Fruit fly (Drosophila melanogaster): ENCODE measurements around the gene Samuel.

The Samuel gene

DNA sequence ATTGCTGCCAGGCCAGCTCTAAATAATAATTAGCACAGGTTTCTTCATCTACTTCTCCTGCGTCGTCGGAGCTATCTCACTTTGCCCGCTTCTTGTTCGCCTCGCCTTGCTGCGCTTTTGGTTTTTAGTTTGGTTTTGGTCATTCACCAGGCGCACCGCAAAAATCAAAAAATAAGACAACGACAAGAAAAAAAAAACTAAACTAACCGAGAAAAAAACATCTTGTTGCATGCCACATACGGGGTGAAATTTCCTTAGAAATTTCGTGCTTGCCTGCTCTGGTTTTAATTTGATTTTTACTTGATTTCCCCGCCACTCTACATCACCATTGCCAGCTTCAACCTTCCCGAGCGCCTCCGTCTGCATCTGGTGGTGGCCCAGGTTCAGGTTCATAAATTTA is 25.0 kb downstream of the Samuel start:
- TF ChIP-seq psq (optimal IDR thresholded peaks at IDR 0.05) (no peak), CG8478 (optimal IDR thresholded peaks at IDR 0.05) (no peak), pan (optimal IDR thresholded peaks at IDR 0.05) (no peak), EcR (GFP tag; optimal IDR thresholded peaks at IDR 0.05) (no peak), usp (GFP tag; optimal IDR thresholded peaks at IDR 0.05) (no peak), Dll (optimal IDR thresholded peaks at IDR 0.05) (no peak)

DNA sequence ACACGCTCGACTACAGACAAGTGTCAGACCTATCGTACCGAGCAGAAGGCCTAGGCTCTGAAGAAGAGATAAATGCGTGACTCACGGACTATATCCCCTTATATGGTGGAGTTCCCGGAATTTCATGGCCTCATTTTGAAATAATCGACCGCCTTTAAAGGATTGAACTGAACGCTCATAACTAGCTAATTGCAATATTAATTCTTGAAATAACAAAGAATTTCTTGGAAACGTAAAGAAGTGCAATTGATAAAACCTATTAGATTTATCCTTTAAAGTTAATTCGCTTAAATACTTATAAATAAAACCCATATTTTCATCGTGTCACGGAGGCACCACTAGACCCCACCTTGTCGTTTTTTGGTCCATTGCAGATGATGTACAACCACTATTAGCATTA is 25.7 kb downstream of the Samuel start:
- no peak for TF ChIP-seq CG8478 (optimal IDR thresholded peaks at IDR 0.05)
- TF ChIP-seq EcR (GFP tag; optimal IDR thresholded peaks at IDR 0.05) = no peak
- TF ChIP-seq Dll (optimal IDR thresholded peaks at IDR 0.05) = no peak
- no peak for TF ChIP-seq pan (optimal IDR thresholded peaks at IDR 0.05)
- TF ChIP-seq usp (GFP tag; optimal IDR thresholded peaks at IDR 0.05) = no peak
- TF ChIP-seq psq (optimal IDR thresholded peaks at IDR 0.05) = no peak

DNA sequence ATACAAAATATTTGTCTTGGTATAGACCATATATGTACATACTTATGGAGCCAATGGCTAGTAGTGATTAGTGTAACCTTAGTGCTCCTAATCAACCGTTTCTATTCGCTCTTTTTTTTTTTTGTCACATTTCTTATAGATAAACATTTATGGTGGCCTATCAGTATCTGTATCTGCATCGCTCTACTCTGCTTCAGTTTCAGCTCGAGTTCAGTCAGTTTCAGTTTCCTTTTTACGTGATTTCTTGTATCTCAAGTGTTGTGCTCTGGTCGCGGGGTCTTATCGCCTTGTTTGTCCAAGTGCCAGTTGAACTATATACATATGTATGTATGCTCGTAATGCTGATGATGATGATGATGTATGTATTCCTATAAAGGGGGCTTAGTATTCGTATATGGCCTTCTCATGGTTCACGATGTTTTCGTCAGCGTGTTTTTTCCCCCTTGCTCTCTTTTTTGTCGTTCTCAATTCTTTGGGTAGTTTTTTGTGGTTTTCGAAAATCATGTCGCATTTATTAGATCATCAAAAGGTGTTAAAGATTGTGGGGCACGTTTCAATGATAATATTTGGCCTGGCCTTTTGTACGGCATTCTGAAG is 27.2 kb downstream of the Samuel start:
- TF ChIP-seq CG8478 (optimal IDR thresholded peaks at IDR 0.05) (no peak), usp (GFP tag; optimal IDR thresholded peaks at IDR 0.05) (no peak), EcR (GFP tag; optimal IDR thresholded peaks at IDR 0.05) (no peak), Dll (optimal IDR thresholded peaks at IDR 0.05) (no peak), psq (optimal IDR thresholded peaks at IDR 0.05) (no peak), pan (optimal IDR thresholded peaks at IDR 0.05) (no peak)

DNA sequence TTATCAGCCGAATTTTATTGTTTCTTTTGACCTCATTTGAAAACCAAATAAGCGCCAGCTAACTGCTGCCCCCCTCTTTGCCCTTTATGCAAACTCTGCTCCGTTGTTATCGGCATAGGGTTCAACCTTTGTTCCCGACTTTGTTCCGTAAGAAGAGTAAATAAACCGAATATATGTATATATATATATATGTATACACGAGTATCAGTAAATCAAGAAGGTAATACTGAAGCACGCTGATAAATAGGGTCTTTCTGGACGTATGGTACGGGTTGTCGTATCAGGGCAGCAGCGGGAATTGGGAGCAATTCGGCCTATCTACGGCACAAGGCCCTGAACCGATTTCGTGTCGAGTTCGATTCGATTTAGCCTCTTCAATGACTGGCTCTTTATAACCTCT is 27.9 kb downstream of the Samuel start:
- no peak for TF ChIP-seq usp (GFP tag; optimal IDR thresholded peaks at IDR 0.05)

DNA sequence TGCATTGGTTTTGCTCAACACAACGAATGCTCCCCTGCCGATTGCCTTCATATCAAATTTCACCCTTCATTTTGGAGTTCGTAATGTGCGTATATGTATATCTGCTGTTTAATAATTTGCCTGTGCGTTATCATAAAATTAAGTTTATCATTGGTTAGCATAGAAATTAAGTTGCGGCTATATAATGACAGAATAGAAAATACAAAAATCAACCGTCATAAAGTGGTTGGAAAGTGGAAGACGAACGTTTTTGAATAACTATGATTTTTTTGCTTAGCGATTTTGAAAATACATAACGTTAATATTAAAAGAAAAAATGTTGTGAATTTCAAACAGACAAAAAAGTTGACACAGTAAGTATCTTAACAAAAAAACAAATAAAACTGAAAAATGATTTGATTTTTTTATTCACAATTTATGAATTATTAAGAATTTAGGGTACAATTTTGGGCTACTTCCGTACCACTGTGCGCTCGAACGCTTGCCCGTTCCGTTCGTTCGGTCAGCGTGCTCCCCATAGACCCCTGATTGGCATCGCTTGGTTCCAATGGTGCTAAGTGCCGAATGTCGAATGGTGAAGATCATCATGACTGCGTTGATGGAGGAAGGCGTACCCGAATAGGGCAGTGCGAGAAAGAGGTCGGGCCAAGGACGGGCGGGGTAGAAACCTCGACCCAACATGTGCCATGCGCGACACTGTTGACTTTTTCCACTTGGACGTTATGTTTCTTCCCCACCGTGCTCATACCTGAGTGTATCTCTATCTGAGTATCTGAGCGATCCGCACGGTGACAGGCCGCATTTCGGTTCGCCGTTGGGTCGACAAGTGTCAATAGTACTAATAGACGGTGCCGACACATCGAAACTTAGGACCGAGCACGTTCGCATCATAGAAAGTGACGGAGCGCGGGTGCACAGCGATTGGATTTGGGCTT is 28.9 kb downstream of the Samuel start:
- TF ChIP-seq usp (GFP tag; optimal IDR thresholded peaks at IDR 0.05) = no peak
- TF ChIP-seq pan (optimal IDR thresholded peaks at IDR 0.05) = no peak
- no peak for TF ChIP-seq psq (optimal IDR thresholded peaks at IDR 0.05)
- TF ChIP-seq Dll (optimal IDR thresholded peaks at IDR 0.05) = no peak
- TF ChIP-seq EcR (GFP tag; optimal IDR thresholded peaks at IDR 0.05) = no peak
- TF ChIP-seq CG8478 (optimal IDR thresholded peaks at IDR 0.05) = no peak

DNA sequence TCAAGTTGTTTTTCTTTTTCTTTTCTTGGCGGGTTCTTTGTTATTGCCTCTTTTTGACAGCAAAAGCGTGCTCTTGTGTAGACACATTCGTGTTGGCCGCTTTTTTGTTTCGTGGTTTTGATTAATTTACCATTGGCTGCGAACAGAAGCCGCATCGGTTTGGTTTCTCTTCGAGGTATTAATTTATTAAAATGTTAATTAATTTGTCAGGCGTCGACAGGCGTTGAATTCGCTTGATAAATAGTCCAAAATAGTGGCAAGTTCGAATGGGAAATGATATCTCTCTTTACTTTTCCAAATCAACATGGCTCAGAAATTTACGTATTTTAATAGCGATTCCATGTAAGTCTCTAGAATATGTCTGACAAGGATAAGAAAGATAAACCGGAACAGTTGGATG is 32.3 kb downstream of the Samuel start, which contains the start of gene CG18666:
Gene CG18666 (plus strand): TSS at position 301 of the 400 bp plus-strand sequence.
- no peak for TF ChIP-seq psq (optimal IDR thresholded peaks at IDR 0.05)
- TF ChIP-seq Dll (optimal IDR thresholded peaks at IDR 0.05) = no peak
- TF ChIP-seq CG8478 (optimal IDR thresholded peaks at IDR 0.05) = no peak
- no peak for TF ChIP-seq EcR (GFP tag; optimal IDR thresholded peaks at IDR 0.05)
- TF ChIP-seq usp (GFP tag; optimal IDR thresholded peaks at IDR 0.05) = no peak
- no peak for TF ChIP-seq pan (optimal IDR thresholded peaks at IDR 0.05)

DNA sequence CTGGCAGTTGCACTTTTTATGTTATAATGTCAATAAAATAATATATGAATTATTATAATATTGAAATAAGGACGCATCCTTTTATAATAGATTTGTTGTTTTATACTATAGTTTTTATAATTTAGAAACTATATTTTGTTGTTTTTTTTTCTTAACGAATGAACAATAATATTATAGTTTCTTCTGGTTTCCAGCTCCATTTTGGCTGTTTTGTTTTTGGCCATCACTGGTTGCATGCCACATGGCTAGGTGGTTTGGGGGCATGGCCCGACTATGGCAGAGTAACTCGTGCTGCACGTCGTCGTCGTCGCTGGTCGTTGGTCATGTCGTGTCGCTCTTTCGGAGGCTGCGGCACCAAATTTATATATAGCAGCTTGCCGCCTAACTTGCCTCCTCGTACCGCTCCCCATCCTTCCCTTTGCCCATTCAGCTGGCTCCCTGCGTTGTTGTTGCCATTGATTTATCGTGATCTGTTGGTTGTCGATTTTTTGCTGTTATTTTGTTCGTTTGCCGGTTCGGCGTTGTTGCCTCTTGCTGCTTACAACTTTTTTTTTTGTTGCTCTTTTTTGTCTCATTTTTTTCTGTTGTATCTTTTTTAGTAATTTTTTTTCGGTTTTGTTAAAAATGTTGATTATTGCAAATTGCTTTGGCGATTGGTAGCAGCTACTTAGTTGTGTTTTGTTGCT is 34.4 kb downstream of the Samuel start:
- no peak for TF ChIP-seq pan (optimal IDR thresholded peaks at IDR 0.05)
- TF ChIP-seq CG8478 (optimal IDR thresholded peaks at IDR 0.05) = no peak
- no peak for TF ChIP-seq usp (GFP tag; optimal IDR thresholded peaks at IDR 0.05)
- no peak for TF ChIP-seq EcR (GFP tag; optimal IDR thresholded peaks at IDR 0.05)
- TF ChIP-seq psq (optimal IDR thresholded peaks at IDR 0.05) = no peak
- no peak for TF ChIP-seq Dll (optimal IDR thresholded peaks at IDR 0.05)

DNA sequence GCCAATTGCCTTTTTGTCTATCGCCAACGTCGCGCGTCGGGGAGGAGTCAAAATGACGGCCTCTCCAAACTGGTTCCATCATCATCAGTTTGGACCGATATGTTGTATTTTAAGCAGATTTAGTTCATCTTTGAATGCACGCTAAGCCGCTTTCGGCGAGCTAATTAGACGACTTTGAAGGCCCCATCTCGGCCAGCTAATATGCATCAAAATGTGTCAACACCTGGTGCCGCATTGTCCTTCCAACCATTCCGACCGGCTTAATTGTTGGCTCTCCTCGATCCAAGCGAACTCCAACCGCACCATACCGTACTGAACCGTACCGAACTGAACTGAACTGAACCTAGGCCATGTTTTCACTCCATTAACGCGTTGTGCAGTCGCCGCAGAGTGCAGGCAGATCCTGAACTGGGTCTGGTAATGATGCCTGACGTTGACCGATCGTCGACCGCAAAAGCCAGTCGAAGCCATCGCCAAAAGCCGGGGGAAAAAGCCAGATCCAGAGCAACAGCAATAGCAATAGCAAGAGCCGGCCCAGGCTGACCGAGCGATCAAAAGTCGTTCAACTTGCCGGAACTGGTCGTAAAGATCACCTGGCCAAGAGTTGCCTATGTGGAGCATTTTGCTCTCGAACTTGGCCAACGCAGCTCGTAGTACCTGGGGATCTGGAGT is 38.8 kb downstream of the Samuel start:
- no peak for TF ChIP-seq Dll (optimal IDR thresholded peaks at IDR 0.05)
- TF ChIP-seq psq (optimal IDR thresholded peaks at IDR 0.05) = no peak
- TF ChIP-seq EcR (GFP tag; optimal IDR thresholded peaks at IDR 0.05) = no peak
- TF ChIP-seq usp (GFP tag; optimal IDR thresholded peaks at IDR 0.05) = no peak
- no peak for TF ChIP-seq CG8478 (optimal IDR thresholded peaks at IDR 0.05)
- TF ChIP-seq pan (optimal IDR thresholded peaks at IDR 0.05) = no peak

DNA sequence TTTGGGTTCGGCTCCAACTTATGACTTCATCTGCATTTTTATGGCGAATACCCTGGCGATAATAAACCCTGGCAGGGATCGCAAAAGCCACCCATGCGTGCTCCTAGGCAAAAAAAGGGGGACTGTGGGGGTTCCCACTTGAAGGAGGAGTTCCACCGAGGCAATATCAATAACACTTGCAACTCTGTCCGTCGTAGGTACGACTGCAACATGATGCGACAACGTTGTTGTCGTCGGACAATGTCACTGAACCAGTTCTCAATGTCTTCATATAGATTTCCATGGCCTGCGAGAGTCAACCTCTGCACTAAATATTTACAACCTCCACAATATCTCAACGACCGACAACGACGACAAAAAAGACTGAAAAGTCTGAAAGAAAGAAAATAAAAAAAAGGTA is 39.6 kb downstream of the Samuel start:
- TF ChIP-seq usp (GFP tag; optimal IDR thresholded peaks at IDR 0.05) (no peak), EcR (GFP tag; optimal IDR thresholded peaks at IDR 0.05) (no peak), pan (optimal IDR thresholded peaks at IDR 0.05) (no peak), Dll (optimal IDR thresholded peaks at IDR 0.05) (no peak), psq (optimal IDR thresholded peaks at IDR 0.05) (no peak), CG8478 (optimal IDR thresholded peaks at IDR 0.05) (no peak)

DNA sequence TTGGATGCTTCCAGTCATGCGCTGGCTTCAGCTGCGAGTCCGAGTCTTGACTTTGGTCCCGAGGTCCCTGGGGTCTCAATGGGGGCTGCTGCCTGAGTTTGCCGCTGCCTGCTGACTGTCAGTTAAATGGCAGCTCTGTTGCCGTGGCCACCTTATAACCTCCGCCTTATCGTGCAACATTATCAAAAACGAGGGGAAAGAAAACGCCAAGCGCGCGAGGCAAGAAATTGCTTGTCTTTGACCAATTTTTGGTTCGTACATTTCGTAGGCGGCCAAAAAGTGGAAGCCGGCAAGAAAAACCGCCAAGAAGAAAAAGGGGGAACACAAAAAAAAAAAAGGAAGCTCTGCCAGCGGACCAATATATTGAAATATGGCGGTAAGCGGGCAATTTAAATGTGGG is 42.9 kb downstream of the Samuel start:
- TF ChIP-seq psq (optimal IDR thresholded peaks at IDR 0.05) (no peak), pan (optimal IDR thresholded peaks at IDR 0.05) (no peak), EcR (GFP tag; optimal IDR thresholded peaks at IDR 0.05) (no peak), CG8478 (optimal IDR thresholded peaks at IDR 0.05) (no peak)

DNA sequence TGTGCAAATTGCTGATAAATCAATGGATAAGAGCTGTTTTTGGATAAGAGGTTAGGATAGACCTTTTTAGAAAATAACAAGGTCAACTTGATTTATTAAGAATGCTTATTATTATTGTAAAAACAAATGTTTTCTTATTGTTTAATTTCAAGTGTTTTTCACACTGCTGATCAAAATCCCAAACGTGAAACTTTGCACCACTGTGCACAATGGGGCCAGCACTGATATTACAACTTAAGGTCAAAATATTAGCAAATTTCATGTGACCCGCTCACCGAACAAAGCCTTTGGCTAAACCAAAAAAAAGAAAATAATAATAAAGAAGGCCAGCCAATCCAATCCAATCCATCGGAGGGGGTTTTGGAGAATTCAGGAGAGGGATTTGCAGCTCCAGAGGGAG is 44.0 kb downstream of the Samuel start:
- no peak for TF ChIP-seq CG8478 (optimal IDR thresholded peaks at IDR 0.05)
- TF ChIP-seq psq (optimal IDR thresholded peaks at IDR 0.05) = no peak
- no peak for TF ChIP-seq Dll (optimal IDR thresholded peaks at IDR 0.05)
- no peak for TF ChIP-seq pan (optimal IDR thresholded peaks at IDR 0.05)
- TF ChIP-seq EcR (GFP tag; optimal IDR thresholded peaks at IDR 0.05) = no peak
- TF ChIP-seq usp (GFP tag; optimal IDR thresholded peaks at IDR 0.05) = no peak

All from whole organism.